Worm (Caenorhabditis elegans) whole organism, L3 larva: ENCODE data around the gene clu-1.

ENCODE experiments used
- R02D3.7 ChIP-seq: fragments of 150-350 bp; optimal IDR thresholded peaks from 2 replicates; lab custom pipeline; 2014; ENCODE audit warnings: missing biosample characterization, missing genetic modification characterization
- ZK546.5 ChIP-seq: sonication (generic microtip); optimal IDR thresholded peaks from 2 replicates; lab custom pipeline; 2017; ENCODE audit warnings: missing biosample characterization, missing genetic modification characterization
- aly-2 ChIP-seq: fragments of 150-350 bp; optimal IDR thresholded peaks from 2 replicates; lab custom pipeline; 2014; ENCODE audit warnings: missing biosample characterization, missing genetic modification characterization
- ceh-28 ChIP-seq: fragments of 150-350 bp; optimal IDR thresholded peaks from 2 replicates; lab custom pipeline; 2014; ENCODE audit warnings: missing biosample characterization, missing genetic modification reagents, missing genetic modification characterization
- ceh-82 ChIP-seq: fragments of 150-350 bp; optimal IDR thresholded peaks from 2 replicates; lab custom pipeline; 2014; ENCODE audit warnings: missing biosample characterization, missing genetic modification characterization
- ceh-9 ChIP-seq: sonication (generic microtip); optimal IDR thresholded peaks from 2 replicates; lab custom pipeline; 2018; ENCODE audit warnings: missing biosample characterization, missing genetic modification characterization
- daf-12 ChIP-seq: fragments of 150-350 bp; optimal IDR thresholded peaks from 2 replicates; lab custom pipeline; 2014; ENCODE audit warnings: missing biosample characterization, missing genetic modification reagents, missing genetic modification characterization
- egl-27 ChIP-seq: sonication (generic microtip); optimal IDR thresholded peaks from 4 replicates; lab custom pipeline; 2017; ENCODE audit warnings: missing biosample characterization, missing genetic modification reagents, missing genetic modification characterization
- elt-1 ChIP-seq: fragments of 150-350 bp; optimal IDR thresholded peaks from 2 replicates; lab custom pipeline; 2014; ENCODE audit warnings: missing biosample characterization, missing genetic modification characterization
- elt-2 ChIP-seq: sonication (generic microtip); optimal IDR thresholded peaks from 2 replicates; lab custom pipeline; 2016; ENCODE audit warnings: missing genetic modification reagents, mild to moderate bottlenecking, missing genetic modification characterization, missing compliant biosample characterization
- eor-1 ChIP-seq, 2 experiments: fragments of 150-350 bp; optimal IDR thresholded peaks; 2 replicates each; lab custom pipeline; 2014 to 2018; ENCODE audit warnings: missing biosample characterization in 2 of 2, missing genetic modification characterization in 2 of 2
- fkh-10 ChIP-seq: sonication (generic microtip); optimal IDR thresholded peaks from 2 replicates; lab custom pipeline; 2017; ENCODE audit warnings: missing biosample characterization, missing genetic modification reagents, missing genetic modification characterization
- fkh-2 ChIP-seq: fragments of 150-350 bp; optimal IDR thresholded peaks from 2 replicates; lab custom pipeline; 2014; ENCODE audit warnings: missing biosample characterization, missing genetic modification reagents, missing genetic modification characterization
- fos-1 ChIP-seq: fragments of 150-350 bp; optimal IDR thresholded peaks from 2 replicates; lab custom pipeline; 2014; ENCODE audit warnings: missing biosample characterization, missing genetic modification characterization
- hmg-11 ChIP-seq: sonication (generic microtip); optimal IDR thresholded peaks from 2 replicates; lab custom pipeline; 2016; ENCODE audit warnings: missing genetic modification characterization, missing compliant biosample characterization
- jun-1 ChIP-seq: fragments of 150-350 bp; optimal IDR thresholded peaks from 2 replicates; lab custom pipeline; 2014; ENCODE audit warnings: missing biosample characterization, missing genetic modification reagents, missing genetic modification characterization
- lin-15B ChIP-seq: fragments of 150-350 bp; optimal IDR thresholded peaks from 2 replicates; lab custom pipeline; 2014; ENCODE audit warnings: missing biosample characterization, missing genetic modification characterization
- lin-39 ChIP-seq: fragments of 150-350 bp; optimal IDR thresholded peaks from 2 replicates; lab custom pipeline; 2018; ENCODE audit warnings: missing biosample characterization, missing genetic modification reagents, missing genetic modification characterization
- lsy-12 ChIP-seq: sonication (generic microtip); optimal IDR thresholded peaks from 2 replicates; lab custom pipeline; 2016; ENCODE audit warnings: mild to moderate bottlenecking, missing genetic modification characterization, missing compliant biosample characterization
- mdl-1 ChIP-seq: fragments of 150-350 bp; optimal IDR thresholded peaks from 2 replicates; lab custom pipeline; 2014; ENCODE audit warnings: missing biosample characterization, missing genetic modification characterization
- mml-1 ChIP-seq: fragments of 150-350 bp; sonication (generic microtip); optimal IDR thresholded peaks from 3 replicates; lab custom pipeline; 2014; ENCODE audit warnings: missing biosample characterization, missing genetic modification characterization
- nfya-1 ChIP-seq: sonication (generic microtip); optimal IDR thresholded peaks from 2 replicates; lab custom pipeline; 2017; ENCODE audit warnings: missing genetic modification characterization, mild to moderate bottlenecking, missing compliant biosample characterization, antibody characterized with exemption, moderate library complexity; ENCODE audit not compliant: insufficient read depth
- nhr-11 ChIP-seq: fragments of 150-350 bp; optimal IDR thresholded peaks from 2 replicates; lab custom pipeline; 2014; ENCODE audit warnings: missing biosample characterization, missing genetic modification characterization
- nhr-12 ChIP-seq: fragments of 150-350 bp; optimal IDR thresholded peaks from 2 replicates; lab custom pipeline; 2014; ENCODE audit warnings: missing biosample characterization, missing genetic modification characterization
- nhr-237 ChIP-seq: fragments of 150-350 bp; optimal IDR thresholded peaks from 2 replicates; lab custom pipeline; 2014; ENCODE audit warnings: missing biosample characterization, missing genetic modification characterization
- nhr-25 ChIP-seq: sonication (generic microtip); optimal IDR thresholded peaks from 2 replicates; lab custom pipeline; 2017; ENCODE audit warnings: missing biosample characterization, missing genetic modification characterization
- nhr-28 ChIP-seq: fragments of 150-350 bp; optimal IDR thresholded peaks from 2 replicates; lab custom pipeline; 2014; ENCODE audit warnings: missing biosample characterization, missing genetic modification characterization
- nhr-43 ChIP-seq: sonication (generic microtip); optimal IDR thresholded peaks from 2 replicates; lab custom pipeline; 2016; ENCODE audit warnings: mild to moderate bottlenecking, missing genetic modification characterization, missing compliant biosample characterization; ENCODE audit not compliant: poor library complexity, severe bottlenecking
- nhr-67 ChIP-seq: fragments of 150-350 bp; optimal IDR thresholded peaks from 2 replicates; lab custom pipeline; 2014; ENCODE audit warnings: missing biosample characterization, missing genetic modification characterization
- nhr-76 ChIP-seq: fragments of 150-350 bp; sonication (generic microtip); optimal IDR thresholded peaks from 5 replicates; lab custom pipeline; 2014; ENCODE audit warnings: missing biosample characterization, missing genetic modification characterization
- nhr-77 ChIP-seq: fragments of 150-350 bp; optimal IDR thresholded peaks from 2 replicates; lab custom pipeline; 2014; ENCODE audit warnings: missing biosample characterization, missing genetic modification characterization
- pha-4 ChIP-seq: fragments of 150-350 bp; optimal IDR thresholded peaks from 2 replicates; lab custom pipeline; 2014; ENCODE audit warnings: missing biosample characterization, missing genetic modification reagents, missing genetic modification characterization
- pqm-1 ChIP-seq: fragments of 150-350 bp; optimal IDR thresholded peaks from 2 replicates; lab custom pipeline; 2017; ENCODE audit warnings: missing biosample characterization, missing genetic modification characterization, inconsistent platforms
- sea-2 ChIP-seq: fragments of 150-350 bp; sonication (generic microtip); optimal IDR thresholded peaks from 4 replicates; lab custom pipeline; 2014; ENCODE audit warnings: missing biosample characterization, missing genetic modification reagents, missing genetic modification characterization
- skn-1 ChIP-seq: fragments of 150-350 bp; optimal IDR thresholded peaks from 2 replicates; lab custom pipeline; 2014; ENCODE audit warnings: missing biosample characterization, missing genetic modification characterization
- snpc-4 ChIP-seq: fragments of 150-350 bp; optimal IDR thresholded peaks from 2 replicates; lab custom pipeline; 2014; ENCODE audit warnings: missing biosample characterization, missing genetic modification characterization
- tbx-2 ChIP-seq: sonication (generic microtip); optimal IDR thresholded peaks from 2 replicates; lab custom pipeline; 2016; ENCODE audit warnings: mild to moderate bottlenecking, missing genetic modification characterization, missing compliant biosample characterization
- unc-39 ChIP-seq: sonication (generic microtip); optimal IDR thresholded peaks from 4 replicates; lab custom pipeline; 2017; ENCODE audit warnings: missing biosample characterization, missing genetic modification characterization
- unc-62 ChIP-seq: fragments of 150-350 bp; sonication (generic microtip); optimal IDR thresholded peaks from 4 replicates; lab custom pipeline; 2014; ENCODE audit warnings: missing biosample characterization, missing genetic modification reagents, missing genetic modification characterization
- zag-1 ChIP-seq: fragments of 150-350 bp; optimal IDR thresholded peaks from 2 replicates; lab custom pipeline; 2014; ENCODE audit warnings: missing biosample characterization, missing genetic modification characterization
- ztf-4 ChIP-seq: fragments of 150-350 bp; optimal IDR thresholded peaks from 2 replicates; lab custom pipeline; 2014; ENCODE audit warnings: missing biosample characterization, missing genetic modification characterization

The clu-1 gene

ce11 chrIII:9559381-9559881 is 38.2 kb upstream of the clu-1 start, which contains the start of gene C48B4.7:
C48B4.7 (minus strand) TSS chrIII:9559431.
- TF ChIP-seq nhr-67 (no peak), ceh-82 (no peak), nhr-11 (tag; lab: Kevin White, UChicago) (no peak), ZK546.5 (no peak), mml-1 (tag; lab: Kevin White, UChicago) (no peak), nhr-77 (tag; lab: Kevin White, UChicago) (no peak), lin-39 (tag; lab: Kevin White, UChicago) (no peak), nhr-28 (tag; lab: Kevin White, UChicago) (no peak)
- TF ChIP-seq, all 47 proteins: peak for 0

ce11 chrIII:9558463-9558862 is 37.2 kb upstream of the clu-1 start, which contains the start of gene C48B4.6:
C48B4.6 (minus strand) TSS chrIII:9558563.
- TF ChIP-seq nhr-67 (no peak), pha-4 (tag; lab: Kevin White, UChicago) (no peak), eor-1 (tag; optimal IDR thresholded peaks at IDR 0.05; lab: Kevin White, UChicago) (no peak), tbx-2 (tag; lab: Kevin White, UChicago) (no peak), mdl-1 (tag; lab: Kevin White, UChicago) (no peak), skn-1 (tag; lab: Kevin White, UChicago) (no peak), elt-1 (tag; lab: Kevin White, UChicago) (no peak), hmg-11 (no peak), sea-2 (no peak), pqm-1 (tag; lab: Kevin White, UChicago) (no peak), R02D3.7 (no peak), lin-39 (tag; lab: Kevin White, UChicago) (no peak), fkh-10 (no peak), elt-2 (tag; lab: Kevin White, UChicago) (no peak), ceh-9 (tag; lab: Kevin White, UChicago) (no peak), jun-1 (tag; lab: Kevin White, UChicago) (no peak)

- TF ChIP-seq elt-1 (tag; lab: Kevin White, UChicago) (no peak), ztf-4 (tag; lab: Kevin White, UChicago) (no peak), unc-62 (no peak), ceh-28 (no peak), zag-1 (tag; lab: Kevin White, UChicago) (no peak), tbx-2 (tag; lab: Kevin White, UChicago) (no peak), nhr-67 (no peak), pha-4 (tag; lab: Kevin White, UChicago) (no peak), aly-2 (tag; lab: Kevin White, UChicago) (no peak), snpc-4 (tag; lab: Kevin White, UChicago) (no peak), fos-1 (no peak), nhr-12 (tag; lab: Kevin White, UChicago) (no peak), ceh-82 (no peak)
- TF ChIP-seq, all 47 proteins: peak for 0
These were observed 35.0 kb upstream of the clu-1 start, which contains the start of gene ZK1098.11 for ce11 chrIII:9556300-9556699. ZK1098.11 (plus strand) TSS chrIII:9556600.

DNA sequence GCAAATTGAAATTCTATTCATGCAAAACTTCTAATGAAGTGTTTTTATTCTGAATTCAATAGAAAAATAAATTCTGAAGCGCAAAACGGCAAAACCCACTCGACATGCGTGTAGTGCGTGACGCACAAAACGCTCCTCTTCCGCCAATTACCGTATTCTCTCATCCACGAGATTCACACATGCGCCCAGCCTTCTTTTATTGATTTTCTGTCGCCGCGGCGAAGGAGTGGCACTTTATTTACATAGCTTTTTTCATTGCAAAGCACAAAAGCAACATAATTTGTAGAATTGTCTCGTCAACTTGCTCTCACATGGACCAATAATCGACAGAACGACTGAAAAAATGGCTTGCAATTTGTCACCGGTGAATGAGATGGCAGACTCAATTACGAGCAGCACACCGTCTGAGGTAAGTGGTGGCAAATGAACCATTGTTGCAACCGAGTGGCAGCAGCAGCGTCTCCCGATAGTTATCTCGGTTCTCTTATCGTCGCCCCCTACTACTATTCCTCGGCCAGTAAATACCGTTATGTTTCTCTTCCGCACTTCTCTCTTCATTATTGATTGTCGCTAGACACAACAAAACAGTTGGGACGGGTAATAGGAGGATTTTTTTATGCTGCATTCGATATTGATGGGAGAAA is 24.9 kb upstream of the clu-1 start, which contains the start of gene unc-16:
Gene unc-16, plus strand, starts transcription at position 243 of the 644 bp plus-strand sequence.
- TF ChIP-seq ztf-4 (tag; lab: Kevin White, UChicago): no peak
- TF ChIP-seq lin-39 (tag; lab: Kevin White, UChicago): peak; percentile 85
- TF ChIP-seq jun-1 (tag; lab: Kevin White, UChicago): peak; percentile 27
- TF ChIP-seq ceh-82: peak; percentile 19
- no peak for TF ChIP-seq nhr-237
- peak; percentile 82 for TF ChIP-seq tbx-2 (tag; lab: Kevin White, UChicago)
- no peak for TF ChIP-seq zag-1 (tag; lab: Kevin White, UChicago)
- no peak for TF ChIP-seq nhr-28 (tag; lab: Kevin White, UChicago)
- peak; percentile 73 for TF ChIP-seq sea-2
- peak; percentile 70 for TF ChIP-seq unc-62
- no peak for TF ChIP-seq fkh-2 (tag; lab: Kevin White, UChicago)
- TF ChIP-seq fos-1: no peak
- no peak for TF ChIP-seq nhr-11 (tag; lab: Kevin White, UChicago)
- TF ChIP-seq unc-39 (tag; lab: Kevin White, UChicago): no peak
- peak; percentile 96 for TF ChIP-seq nfya-1
- TF ChIP-seq ceh-28: peak; percentile 90
- peak; percentile 90 for TF ChIP-seq snpc-4 (tag; lab: Kevin White, UChicago)
- TF ChIP-seq ZK546.5: no peak
- peak in 1 of 2 experiments; percentile 13 for TF ChIP-seq eor-1 (tag; optimal IDR thresholded peaks at IDR 0.05; lab: Kevin White, UChicago)
- TF ChIP-seq ceh-9 (tag; lab: Kevin White, UChicago): no peak
- TF ChIP-seq egl-27: no peak
- TF ChIP-seq pha-4 (tag; lab: Kevin White, UChicago): peak; percentile 97
- peak; percentile 87 for TF ChIP-seq mml-1 (tag; lab: Kevin White, UChicago)
- no peak for TF ChIP-seq aly-2 (tag; lab: Kevin White, UChicago)
- TF ChIP-seq R02D3.7: peak; percentile 70
- peak; percentile 23 for TF ChIP-seq pqm-1 (tag; lab: Kevin White, UChicago)
- peak; percentile 87 for TF ChIP-seq mdl-1 (tag; lab: Kevin White, UChicago)
- no peak for TF ChIP-seq daf-12
- TF ChIP-seq nhr-25 (tag; lab: Kevin White, UChicago): peak; percentile 56
- peak; percentile 46 for TF ChIP-seq skn-1 (tag; lab: Kevin White, UChicago)
- peak; percentile 89 for TF ChIP-seq lin-15B (tag; lab: Kevin White, UChicago)
- TF ChIP-seq lsy-12 (tag; lab: Kevin White, UChicago): peak; percentile 85
- TF ChIP-seq nhr-76 (tag; lab: Kevin White, UChicago): no peak
- peak; percentile 72 for TF ChIP-seq elt-2 (tag; lab: Kevin White, UChicago)
- peak; percentile 57 for TF ChIP-seq nhr-43
- peak; percentile 90 for TF ChIP-seq hmg-11
